Fruit fly (Drosophila melanogaster) whole organism, embryonic: ENCODE data around the gene Cdc7.

Experiments used
- ATbp ChIP-seq: fragments of 200-800 bp; sonication (Bioruptor generic); optimal IDR thresholded peaks from 2 replicates; lab custom pipeline; 2017; ENCODE audit warnings: missing biosample characterization, mild to moderate bottlenecking, missing genetic modification characterization, missing genetic modification reagents
- Atf6 ChIP-seq: fragments of 200-800 bp; sonication (Bioruptor generic); IDR thresholded peaks from 2 replicates; pipeline ENCODE4 v1.3.6; 2022; ENCODE audit warnings: missing biosample characterization, missing genetic modification characterization
- Blimp-1 ChIP-seq: fragments of 200-800 bp; sonication (Bioruptor generic); optimal IDR thresholded peaks from 3 replicates; lab custom pipeline; 2018; ENCODE audit warnings: missing biosample characterization, missing genetic modification characterization, mild to moderate bottlenecking, moderate library complexity, missing genetic modification reagents
- CG12104 ChIP-seq: fragments of 200-800 bp; sonication (Bioruptor generic); optimal IDR thresholded peaks from 3 replicates; lab custom pipeline; 2016; ENCODE audit warnings: missing biosample characterization, missing genetic modification characterization
- CG13296 ChIP-seq: fragments of 200-800 bp; sonication (Bioruptor generic); optimal IDR thresholded peaks from 3 replicates; lab custom pipeline; 2018; ENCODE audit warnings: missing biosample characterization, mild to moderate bottlenecking, missing genetic modification characterization
- CG1647 ChIP-seq: fragments of 200-800 bp; sonication (Bioruptor generic); optimal IDR thresholded peaks from 3 replicates; lab custom pipeline; 2016; ENCODE audit warnings: missing biosample characterization, missing genetic modification characterization
- CG17361 ChIP-seq: fragments of 200-800 bp; sonication (Bioruptor generic); IDR thresholded peaks from 3 replicates; pipeline ENCODE4 v1.3.6; 2022; ENCODE audit warnings: missing biosample characterization, missing genetic modification characterization
- CG2120 ChIP-seq: fragments of 200-800 bp; sonication (Bioruptor generic); optimal IDR thresholded peaks from 3 replicates; lab custom pipeline; 2016; ENCODE audit warnings: missing biosample characterization, missing genetic modification characterization
- CG30020 ChIP-seq: fragments of 200-800 bp; optimal IDR thresholded peaks from 2 replicates; lab custom pipeline; 2019; ENCODE audit warnings: missing biosample characterization, mild to moderate bottlenecking, missing genetic modification characterization, moderate library complexity
- CG32772 ChIP-seq: fragments of 200-800 bp; sonication (Bioruptor generic); IDR thresholded peaks from 2 replicates; pipeline ENCODE4 v1.3.6; 2022; ENCODE audit warnings: missing biosample characterization, missing genetic modification characterization
- CG5245 ChIP-seq: fragments of 200-800 bp; sonication (Bioruptor generic); optimal IDR thresholded peaks from 3 replicates; lab custom pipeline; 2016; ENCODE audit warnings: missing biosample characterization, missing genetic modification characterization
- CG6654 ChIP-seq: fragments of 200-800 bp; sonication (Bioruptor generic); optimal IDR thresholded peaks from 2 replicates; lab custom pipeline; 2017; ENCODE audit warnings: missing biosample characterization, mild to moderate bottlenecking, missing genetic modification characterization
- CG7786 ChIP-seq: fragments of 200-800 bp; sonication (Bioruptor generic); optimal IDR thresholded peaks from 2 replicates; lab custom pipeline; 2016; ENCODE audit warnings: missing biosample characterization, missing genetic modification characterization
- CG7987 ChIP-seq: fragments of 200-800 bp; sonication (Bioruptor generic); optimal IDR thresholded peaks from 2 replicates; lab custom pipeline; 2018; ENCODE audit warnings: missing biosample characterization, mild to moderate bottlenecking, missing genetic modification characterization, moderate library complexity
- CG8089 ChIP-seq: fragments of 200-800 bp; sonication (Bioruptor generic); optimal IDR thresholded peaks from 3 replicates; lab custom pipeline; 2016; ENCODE audit warnings: missing biosample characterization, missing genetic modification characterization
- CG8290 ChIP-seq, 3 experiments: fragments of 200-800 bp; sonication (Bioruptor generic); optimal IDR thresholded peaks; 2 replicates each; lab custom pipeline; 2016 to 2019; ENCODE audit warnings: missing biosample characterization in 3 of 3, missing genetic modification characterization in 3 of 3, mild to moderate bottlenecking in 2 of 3, moderate library complexity in 1 of 3
- Camta ChIP-seq: fragments of 200-800 bp; sonication (Bioruptor generic); optimal IDR thresholded peaks from 2 replicates; lab custom pipeline; 2016; ENCODE audit warnings: missing biosample characterization, missing genetic modification characterization
- D19A ChIP-seq: fragments of 200-800 bp; optimal IDR thresholded peaks from 3 replicates; lab custom pipeline; 2019; ENCODE audit warnings: missing biosample characterization, mild to moderate bottlenecking, missing genetic modification characterization, moderate library complexity
- HmgZ ChIP-seq: fragments of 200-800 bp; sonication (Bioruptor generic); optimal IDR thresholded peaks from 2 replicates; lab custom pipeline; 2018; ENCODE audit warnings: missing biosample characterization, mild to moderate bottlenecking, missing genetic modification characterization
- Hmx ChIP-seq: fragments of 200-800 bp; sonication (Bioruptor generic); optimal IDR thresholded peaks from 2 replicates; lab custom pipeline; 2016; ENCODE audit warnings: missing biosample characterization, missing genetic modification characterization
- Hsf ChIP-seq: fragments of 200-800 bp; sonication (Bioruptor generic); optimal IDR thresholded peaks from 3 replicates; lab custom pipeline; 2016; ENCODE audit warnings: missing biosample characterization, missing genetic modification characterization
- Kr ChIP-seq: fragments of 200-800 bp; sonication (Bioruptor generic); optimal IDR thresholded peaks from 2 replicates; lab custom pipeline; 2017; ENCODE audit warnings: missing biosample characterization, mild to moderate bottlenecking, missing genetic modification characterization
- Mrtf ChIP-seq: fragments of 200-800 bp; sonication (Bioruptor generic); IDR thresholded peaks from 3 replicates; pipeline ENCODE4 v1.3.6; 2022; ENCODE audit warnings: missing biosample characterization, missing genetic modification characterization
- NC2β ChIP-seq: fragments of 200-800 bp; sonication (Bioruptor generic); optimal IDR thresholded peaks from 2 replicates; lab custom pipeline; 2016; ENCODE audit warnings: missing biosample characterization, missing genetic modification characterization
- Neu2 ChIP-seq: fragments of 200-800 bp; sonication (Bioruptor generic); optimal IDR thresholded peaks from 3 replicates; lab custom pipeline; 2016; ENCODE audit warnings: missing biosample characterization, missing genetic modification characterization, borderline replicate concordance
- Oli ChIP-seq: fragments of 200-800 bp; sonication (Bioruptor generic); optimal IDR thresholded peaks from 2 replicates; lab custom pipeline; 2018; ENCODE audit warnings: missing biosample characterization, mild to moderate bottlenecking, missing genetic modification characterization, moderate library complexity
- Scr ChIP-seq: fragments of 200-800 bp; sonication (Bioruptor generic); IDR thresholded peaks from 2 replicates; pipeline ENCODE4 v1.3.6; 2022; ENCODE audit warnings: missing biosample characterization, missing genetic modification characterization; ENCODE audit not compliant: partially characterized antibody
- TFAM ChIP-seq: fragments of 200-800 bp; sonication (Bioruptor generic); optimal IDR thresholded peaks from 2 replicates; lab custom pipeline; 2017; ENCODE audit warnings: missing biosample characterization, missing genetic modification characterization, inconsistent platforms
- Xrp1 ChIP-seq: fragments of 200-800 bp; sonication (Bioruptor generic); IDR thresholded peaks from 2 replicates; pipeline ENCODE4 v1.3.6; 2022; ENCODE audit warnings: missing biosample characterization, missing genetic modification characterization
- amos ChIP-seq: fragments of 200-800 bp; sonication (Bioruptor generic); IDR thresholded peaks from 2 replicates; pipeline ENCODE4 v1.3.6; 2022; ENCODE audit warnings: missing biosample characterization, missing genetic modification characterization; ENCODE audit not compliant: partially characterized antibody
- ato ChIP-seq: fragments of 200-800 bp; sonication (Bioruptor generic); IDR thresholded peaks from 2 replicates; pipeline ENCODE4 v1.3.6; 2022; ENCODE audit warnings: missing biosample characterization, missing genetic modification characterization; ENCODE audit not compliant: partially characterized antibody
- az2 ChIP-seq: fragments of 200-800 bp; sonication (Bioruptor generic); optimal IDR thresholded peaks from 3 replicates; lab custom pipeline; 2016; ENCODE audit warnings: missing biosample characterization, missing genetic modification characterization
- bsh ChIP-seq, 2 experiments: fragments of 200-800 bp; sonication (Bioruptor generic); optimal IDR thresholded peaks; 2 replicates each; lab custom pipeline; 2017 to 2018; ENCODE audit warnings: mild to moderate bottlenecking in 2 of 2, missing biosample characterization in 2 of 2, missing genetic modification characterization in 2 of 2, moderate library complexity in 1 of 2
- dimm ChIP-seq: fragments of 200-800 bp; sonication (Bioruptor generic); IDR thresholded peaks from 2 replicates; pipeline ENCODE4 v1.3.6; 2022; ENCODE audit warnings: missing biosample characterization, missing genetic modification characterization
- esg ChIP-seq: fragments of 200-800 bp; sonication (Bioruptor generic); conservative IDR thresholded peaks from 2 replicates; pipeline ENCODE4 v1.3.6; 2022; ENCODE audit warnings: missing biosample characterization, missing genetic modification characterization
- exex ChIP-seq: fragments of 200-800 bp; sonication (Bioruptor generic); optimal IDR thresholded peaks from 4 replicates; lab custom pipeline; 2018; ENCODE audit warnings: missing biosample characterization, mild to moderate bottlenecking, missing genetic modification characterization, moderate library complexity
- eyg ChIP-seq: fragments of 200-800 bp; sonication (Bioruptor generic); optimal IDR thresholded peaks from 3 replicates; lab custom pipeline; 2016; ENCODE audit warnings: missing biosample characterization, missing genetic modification characterization
- gce ChIP-seq: fragments of 200-800 bp; sonication (Bioruptor generic); IDR thresholded peaks from 3 replicates; pipeline ENCODE4 v1.3.6; 2022; ENCODE audit warnings: missing biosample characterization, missing genetic modification characterization
- gro ChIP-seq: fragments of 200-800 bp; sonication (Bioruptor generic); optimal IDR thresholded peaks from 2 replicates; lab custom pipeline; 2016; ENCODE audit warnings: missing biosample characterization, missing genetic modification characterization
- hth ChIP-seq: fragments of >200 bp; optimal IDR thresholded peaks from 2 replicates; lab custom pipeline; 2017; ENCODE audit warnings: inconsistent platforms
- lmd ChIP-seq: fragments of 200-800 bp; sonication (Bioruptor generic); IDR thresholded peaks from 2 replicates; pipeline ENCODE4 v1.3.6; 2022; ENCODE audit warnings: missing biosample characterization, missing genetic modification characterization
- lola ChIP-seq, 3 experiments: fragments of >200 bp in 2 of 3; fragments of 200-800 bp in 1 of 3; sonication (Bioruptor generic) in 1 of 3; optimal IDR thresholded peaks; 2 replicates each; lab custom pipeline; 2017 to 2019; ENCODE audit warnings: missing biosample characterization in 3 of 3, missing genetic modification characterization in 3 of 3, mild to moderate bottlenecking in 1 of 3, moderate library complexity in 1 of 3
- luna ChIP-seq: fragments of 200-800 bp; sonication (Bioruptor generic); optimal IDR thresholded peaks from 2 replicates; lab custom pipeline; 2016; ENCODE audit warnings: missing biosample characterization, missing genetic modification characterization
- nau ChIP-seq: fragments of 200-800 bp; sonication (Bioruptor generic); optimal IDR thresholded peaks from 3 replicates; lab custom pipeline; 2017; ENCODE audit warnings: missing biosample characterization, mild to moderate bottlenecking, missing genetic modification characterization, missing genetic modification reagents
- oc ChIP-seq: fragments of 200-800 bp; sonication (Bioruptor generic); optimal IDR thresholded peaks from 2 replicates; lab custom pipeline; 2018; ENCODE audit warnings: missing biosample characterization, mild to moderate bottlenecking, missing genetic modification characterization, moderate library complexity
- otp ChIP-seq: fragments of 200-800 bp; sonication (Bioruptor generic); IDR thresholded peaks from 3 replicates; pipeline ENCODE4, ENCODE4 v1.3.6; 2022; ENCODE audit warnings: missing biosample characterization, missing genetic modification characterization
- pum ChIP-seq: fragments of 200-800 bp; sonication (Bioruptor generic); optimal IDR thresholded peaks from 2 replicates; lab custom pipeline; 2016; ENCODE audit warnings: missing biosample characterization, missing genetic modification characterization
- shn ChIP-seq: fragments of 200-800 bp; sonication (Bioruptor generic); optimal IDR thresholded peaks from 3 replicates; lab custom pipeline; 2016; ENCODE audit warnings: missing biosample characterization, missing genetic modification characterization
- slp2 ChIP-seq: fragments of 200-800 bp; sonication (Bioruptor generic); optimal IDR thresholded peaks from 2 replicates; lab custom pipeline; 2016; ENCODE audit warnings: missing biosample characterization, missing genetic modification characterization
- vfl ChIP-seq: fragments of 200-800 bp; sonication (Bioruptor generic); optimal IDR thresholded peaks from 2 replicates; lab custom pipeline; 2016; ENCODE audit warnings: missing biosample characterization, missing genetic modification characterization
- vvl ChIP-seq: fragments of 200-800 bp; sonication (Bioruptor generic); IDR thresholded peaks from 2 replicates; pipeline ENCODE4 v1.3.6; 2022; ENCODE audit warnings: missing biosample characterization, missing genetic modification characterization

Gene Cdc7

dm6 chrX:6702028-6702433 lies 47.7 kb downstream of the Cdc7 start (continued):
- TF ChIP-seq az2 (GFP tag; lab: Kevin White, UChicago) (peak; percentile 68), pum (peak; percentile 51), slp2 (GFP tag; lab: Kevin White, UChicago) (peak; percentile 62), CG8290 (GFP tag; optimal IDR thresholded peaks at IDR 0.05; lab: Kevin White, UChicago) (peak; percentile 40), CG8290 (tag; optimal IDR thresholded peaks at IDR 0.05; lab: Kevin White, UChicago) (no peak), luna (GFP tag; lab: Kevin White, UChicago) (no peak), bsh (GFP tag; optimal IDR thresholded peaks at IDR 0.05; lab: Kevin White, UChicago) (peak; percentile 58 to 80), gro (no peak), dimm (GFP tag; lab: Robert Waterston, UW) (peak; percentile 48; the same call in 1 of the 2 replicates), NC2β (GFP tag; lab: Kevin White, UChicago) (no peak), lmd (GFP tag; lab: Robert Waterston, UW) (peak; percentile 63), TFAM (GFP tag; lab: Kevin White, UChicago) (peak; percentile 41), CG12104 (peak; percentile 12), Scr (GFP tag; lab: Robert Waterston, UW) (no peak), Blimp-1 (GFP tag; lab: Kevin White, UChicago) (peak; percentile 76), oc (tag; lab: Kevin White, UChicago) (peak; percentile 71), Kr (no peak), Hsf (GFP tag; lab: Kevin White, UChicago) (peak; percentile 54), Xrp1 (GFP tag; lab: Robert Waterston, UW) (peak; percentile 82), CG1647 (GFP tag; lab: Kevin White, UChicago) (peak; percentile 1), CG17361 (GFP tag; lab: Robert Waterston, UW) (peak; percentile 82), lola (GFP tag; optimal IDR thresholded peaks at IDR 0.05; lab: Kevin White, UChicago) (peak in 1 of 3 experiments; percentile 71), shn (peak; percentile 22), vvl (GFP tag; lab: Robert Waterston, UW) (peak; percentile 73), CG5245 (GFP tag; lab: Kevin White, UChicago) (peak; percentile 11), CG8089 (peak; percentile 6), exex (tag; lab: Kevin White, UChicago) (no peak), CG7987 (GFP tag; lab: Kevin White, UChicago) (no peak), HmgZ (no peak), hth (lab: Kevin White, UChicago) (no peak), D19A (tag; lab: Kevin White, UChicago) (peak; percentile 65), CG30020 (tag; lab: Kevin White, UChicago) (peak; percentile 6), Atf6 (GFP tag; lab: Robert Waterston, UW) (peak; percentile 25; the same call in 1 of the 2 replicates), Neu2 (GFP tag; lab: Kevin White, UChicago) (no peak), Mrtf (GFP tag; lab: Robert Waterston, UW) (no peak), CG7786 (GFP tag; lab: Kevin White, UChicago) (peak; percentile 23), Hmx (GFP tag; lab: Kevin White, UChicago) (no peak), ato (no peak), nau (GFP tag; lab: Kevin White, UChicago) (peak; percentile 8), Oli (tag; lab: Kevin White, UChicago) (peak; percentile 81), esg (GFP tag; lab: Robert Waterston, UW) (peak; percentile 73), otp (0 out of 3 replicates have a peak, but pooled peaks have one; percentile 51), CG32772 (GFP tag; lab: Robert Waterston, UW) (peak; percentile 65), gce (GFP tag; lab: Robert Waterston, UW) (0 out of 3 replicates have a peak, but pooled peaks have one; percentile 56), amos (GFP tag; lab: Robert Waterston, UW) (no peak), CG2120 (GFP tag; lab: Kevin White, UChicago) (no peak), eyg (GFP tag; lab: Kevin White, UChicago) (no peak), CG6654 (no peak), ATbp (GFP tag; lab: Kevin White, UChicago) (peak; percentile 78), Camta (peak; percentile 63), CG13296 (peak; percentile 17), vfl (no peak)
